Worm (Caenorhabditis elegans) whole organism, L3 larva: ENCODE data around the gene mdt-4.
"Not testable (repeated sequence)": the region's sequence is repeated elsewhere in the genome, so short reads cannot be mapped to it uniquely, and the experiment has no call there.

Experiments
- ceh-16 ChIP-seq: sonication (generic microtip); optimal IDR thresholded peaks from 2 replicates; lab custom pipeline; 2017; ENCODE audit warnings: missing biosample characterization, missing genetic modification characterization
- ceh-28 ChIP-seq: fragments of 150-350 bp; optimal IDR thresholded peaks from 2 replicates; lab custom pipeline; 2014; ENCODE audit warnings: missing biosample characterization, missing genetic modification reagents, missing genetic modification characterization
- ceh-82 ChIP-seq: fragments of 150-350 bp; optimal IDR thresholded peaks from 2 replicates; lab custom pipeline; 2014; ENCODE audit warnings: missing biosample characterization, missing genetic modification characterization
- ceh-9 ChIP-seq: sonication (generic microtip); optimal IDR thresholded peaks from 2 replicates; lab custom pipeline; 2018; ENCODE audit warnings: missing biosample characterization, missing genetic modification characterization
- elt-1 ChIP-seq: fragments of 150-350 bp; optimal IDR thresholded peaks from 2 replicates; lab custom pipeline; 2014; ENCODE audit warnings: missing biosample characterization, missing genetic modification characterization
- fos-1 ChIP-seq: fragments of 150-350 bp; optimal IDR thresholded peaks from 2 replicates; lab custom pipeline; 2014; ENCODE audit warnings: missing biosample characterization, missing genetic modification characterization
- lin-39 ChIP-seq: fragments of 150-350 bp; optimal IDR thresholded peaks from 2 replicates; lab custom pipeline; 2018; ENCODE audit warnings: missing biosample characterization, missing genetic modification reagents, missing genetic modification characterization
- nhr-11 ChIP-seq: fragments of 150-350 bp; optimal IDR thresholded peaks from 2 replicates; lab custom pipeline; 2014; ENCODE audit warnings: missing biosample characterization, missing genetic modification characterization
- nhr-12 ChIP-seq: fragments of 150-350 bp; optimal IDR thresholded peaks from 2 replicates; lab custom pipeline; 2014; ENCODE audit warnings: missing biosample characterization, missing genetic modification characterization
- nhr-237 ChIP-seq: fragments of 150-350 bp; optimal IDR thresholded peaks from 2 replicates; lab custom pipeline; 2014; ENCODE audit warnings: missing biosample characterization, missing genetic modification characterization
- snpc-4 ChIP-seq: fragments of 150-350 bp; optimal IDR thresholded peaks from 2 replicates; lab custom pipeline; 2014; ENCODE audit warnings: missing biosample characterization, missing genetic modification characterization
- ztf-4 ChIP-seq: fragments of 150-350 bp; optimal IDR thresholded peaks from 2 replicates; lab custom pipeline; 2014; ENCODE audit warnings: missing biosample characterization, missing genetic modification characterization

DNA sequence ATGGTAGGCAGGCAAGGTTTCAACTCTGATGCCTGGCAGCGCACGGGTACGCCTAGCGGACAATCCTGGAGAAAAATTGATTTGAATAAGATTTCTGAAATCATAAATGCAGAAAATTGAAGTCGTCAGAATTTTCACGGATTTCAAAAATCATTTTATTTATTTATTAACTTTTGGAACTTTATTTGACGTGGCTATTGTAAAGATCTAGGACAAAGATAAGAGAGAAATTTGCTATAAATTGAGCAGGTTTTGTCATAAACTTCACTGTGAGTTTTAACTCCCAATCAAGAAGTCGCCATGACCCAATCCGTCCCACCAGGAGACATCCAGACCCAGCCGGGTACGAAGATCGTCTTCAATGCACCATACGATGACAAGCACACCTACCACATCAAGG, 11.0 kb downstream of the mdt-4 start, which contains the start of gene msp-152:
- TF ChIP-seq nhr-11 (tag; lab: Kevin White, UChicago); elt-1; ztf-4; lin-39 (tag; lab: Kevin White, UChicago); ceh-28 (tag; lab: Kevin White, UChicago); ceh-16 (tag; lab: Kevin White, UChicago); nhr-237; ceh-82; snpc-4 (tag; lab: Kevin White, UChicago); nhr-12 (tag; lab: Kevin White, UChicago); ceh-9 (tag; lab: Kevin White, UChicago); fos-1 (tag; lab: Kevin White, UChicago): not testable (repeated sequence)
